Fruit fly (Drosophila melanogaster) S2 (cell line): ENCODE data around the gene ND-51.

Experiments
- CG8478 ChIP-seq: fragments of >200 bp; optimal IDR thresholded peaks from 2 replicates; lab custom pipeline; 2018
- CTCF ChIP-seq, 2 experiments: fragments of >200 bp; optimal IDR thresholded peaks; 2 replicates each; lab custom pipeline; 2018

The ND-51 gene

dm6 chr2L:6086771-6087170 is 24.2 kb upstream of the ND-51 start:
- no peak for TF ChIP-seq CG8478 (lab: Kevin White, UChicago)

dm6 chr2L:6085733-6086317 is 23.3 kb upstream of the ND-51 start:
- no peak for TF ChIP-seq CTCF (optimal IDR thresholded peaks at IDR 0.05; lab: Kevin White, UChicago)
- no peak for TF ChIP-seq CG8478 (lab: Kevin White, UChicago)

- no peak for TF ChIP-seq CTCF (optimal IDR thresholded peaks at IDR 0.05; lab: Kevin White, UChicago)
- no peak for TF ChIP-seq CG8478 (lab: Kevin White, UChicago)
Observed at dm6 chr2L:6084694-6085093, 22.1 kb upstream of the ND-51 start.

- TF ChIP-seq CTCF (optimal IDR thresholded peaks at IDR 0.05; lab: Kevin White, UChicago) (no peak), CG8478 (lab: Kevin White, UChicago) (no peak)
Observed at dm6 chr2L:6082936-6083627, 20.5 kb upstream of the ND-51 start.

dm6 chr2L:6082157-6082645 is 19.6 kb upstream of the ND-51 start, which contains the start of gene Kr-h1:
Kr-h1 (plus strand) TSS chr2L:6082603.
- TF ChIP-seq CG8478 (lab: Kevin White, UChicago), result no peak
- TF ChIP-seq CTCF (optimal IDR thresholded peaks at IDR 0.05; lab: Kevin White, UChicago), result no peak

- no peak for TF ChIP-seq CTCF (optimal IDR thresholded peaks at IDR 0.05; lab: Kevin White, UChicago)
- TF ChIP-seq CG8478 (lab: Kevin White, UChicago), result no peak
Observed at dm6 chr2L:6081134-6081832, 18.7 kb upstream of the ND-51 start.

dm6 chr2L:6080329-6080728 is 17.8 kb upstream of the ND-51 start:
- TF ChIP-seq CTCF (optimal IDR thresholded peaks at IDR 0.05; lab: Kevin White, UChicago), result no peak

dm6 chr2L:6078757-6079351 is 16.3 kb upstream of the ND-51 start:
- TF ChIP-seq CG8478 (lab: Kevin White, UChicago) (no peak), CTCF (optimal IDR thresholded peaks at IDR 0.05; lab: Kevin White, UChicago) (no peak)

- TF ChIP-seq CTCF (optimal IDR thresholded peaks at IDR 0.05; lab: Kevin White, UChicago) (no peak), CG8478 (lab: Kevin White, UChicago) (no peak)
Observed at dm6 chr2L:6077632-6078031, 15.1 kb upstream of the ND-51 start.

dm6 chr2L:6076829-6077364 is 14.3 kb upstream of the ND-51 start:
- TF ChIP-seq CG8478 (lab: Kevin White, UChicago) (no peak), CTCF (optimal IDR thresholded peaks at IDR 0.05; lab: Kevin White, UChicago) (no peak)

dm6 chr2L:6076143-6076542 is 13.6 kb upstream of the ND-51 start:
- no peak for TF ChIP-seq CTCF (optimal IDR thresholded peaks at IDR 0.05; lab: Kevin White, UChicago)
- TF ChIP-seq CG8478 (lab: Kevin White, UChicago), result no peak

- no peak for TF ChIP-seq CTCF (optimal IDR thresholded peaks at IDR 0.05; lab: Kevin White, UChicago)
Observed at dm6 chr2L:6075345-6075744, 12.8 kb upstream of the ND-51 start.

dm6 chr2L:6074314-6074713 is 11.8 kb upstream of the ND-51 start:
- TF ChIP-seq CTCF (optimal IDR thresholded peaks at IDR 0.05; lab: Kevin White, UChicago), result no peak
- no peak for TF ChIP-seq CG8478 (lab: Kevin White, UChicago)

dm6 chr2L:6073894-6074293 is 11.3 kb upstream of the ND-51 start:
- TF ChIP-seq CTCF (optimal IDR thresholded peaks at IDR 0.05; lab: Kevin White, UChicago), result no peak
- no peak for TF ChIP-seq CG8478 (lab: Kevin White, UChicago)

- no peak for TF ChIP-seq CG8478 (lab: Kevin White, UChicago)
- no peak for TF ChIP-seq CTCF (optimal IDR thresholded peaks at IDR 0.05; lab: Kevin White, UChicago)
Observed at dm6 chr2L:6072124-6072523, 9.6 kb upstream of the ND-51 start.
